Worm (Caenorhabditis elegans): ENCODE results near the gene oxy-4.

oxy-4 gene

ce11 chrIII:5172470-5172869 is 13.9 kb upstream of the oxy-4 start, which contains the start of gene K10D2.5 (continued):
- TF ChIP-seq unc-130 (GFP tag; optimal IDR thresholded peaks at IDR 0.05), result peak; percentile 98
- peak; percentile 85 for TF ChIP-seq mdt-29 (GFP tag; IDR thresholded peaks at IDR 0.05)
- peak; percentile 96 for TF ChIP-seq madf-9 (GFP tag; conservative IDR thresholded peaks at IDR 0.05)
- peak; percentile 97 for TF ChIP-seq tra-1 (GFP tag; IDR thresholded peaks at IDR 0.05)
- TF ChIP-seq attf-4 (tag; optimal IDR thresholded peaks at IDR 0.05), result no peak
- peak; percentile 91 for TF ChIP-seq vab-7 (GFP tag; IDR thresholded peaks at IDR 0.05)
- no peak for TF ChIP-seq ama-1 (optimal IDR thresholded peaks at IDR 0.05)
- peak; percentile 95 for TF ChIP-seq lin-13 (GFP tag; optimal IDR thresholded peaks at IDR 0.05)
- peak; percentile 85 for TF ChIP-seq zfp-3 (GFP tag; conservative IDR thresholded peaks at IDR 0.05)
- TF ChIP-seq ZK546.5 (tag; optimal IDR thresholded peaks at IDR 0.05), result no peak
- no peak for TF ChIP-seq gei-8 (GFP tag; optimal IDR thresholded peaks at IDR 0.05)
- peak; percentile 4 for TF ChIP-seq lir-3 (tag; optimal IDR thresholded peaks at IDR 0.05)
- TF ChIP-seq hif-1 (tag; optimal IDR thresholded peaks at IDR 0.05), result peak in 1 of 2 experiments; percentile 96
- TF ChIP-seq T26A8.4 (GFP tag; IDR thresholded peaks at IDR 0.05), result peak; percentile 80
- no peak for TF ChIP-seq Y5F2A.4 (GFP tag; optimal IDR thresholded peaks at IDR 0.05)
- TF ChIP-seq daf-16 (GFP tag; optimal IDR thresholded peaks at IDR 0.05), result peak in 1 of 2 experiments; percentile 71
- peak; percentile 42 for TF ChIP-seq daf-16 (tag; optimal IDR thresholded peaks at IDR 0.05)
- TF ChIP-seq F10B5.3 (tag; optimal IDR thresholded peaks at IDR 0.05), result no peak
- TF ChIP-seq lin-38 (GFP tag; IDR thresholded peaks at IDR 0.05), result peak; percentile 99
- TF ChIP-seq D1046.2 (GFP tag; IDR thresholded peaks at IDR 0.05), result peak; percentile 95
- peak; percentile 85 for TF ChIP-seq aha-1 (tag)
- TF ChIP-seq php-3 (GFP tag; IDR thresholded peaks at IDR 0.05), result peak; percentile 62
- TF ChIP-seq mxl-2 (GFP tag; conservative IDR thresholded peaks at IDR 0.05), result peak; percentile 83; the same call in 1 of the 2 replicates
- peak; percentile 84 for TF ChIP-seq nhr-11 (tag; optimal IDR thresholded peaks at IDR 0.05)
- TF ChIP-seq lin-39 (tag; optimal IDR thresholded peaks at IDR 0.05), result no peak
- TF ChIP-seq pqm-1 (tag; optimal IDR thresholded peaks at IDR 0.05), result peak; percentile 27
- TF ChIP-seq Y48G9A.11 (GFP tag; IDR thresholded peaks at IDR 0.05), result peak; percentile 93
- TF ChIP-seq F26F4.8 (GFP tag; conservative IDR thresholded peaks at IDR 0.05), result no peak
- TF ChIP-seq dpl-1 (GFP tag; optimal IDR thresholded peaks at IDR 0.05), result peak; percentile 88
- TF ChIP-seq saeg-2 (GFP tag; IDR thresholded peaks at IDR 0.05), result 0 out of 2 replicates have a peak, but pooled peaks have one; percentile 60
- TF ChIP-seq mes-2 (tag; optimal IDR thresholded peaks at IDR 0.05; ENCODE audit: poor library complexity, severe bottlenecking), result peak; percentile 100
- TF ChIP-seq sdz-12 (GFP tag; optimal IDR thresholded peaks at IDR 0.05), result peak; percentile 94
- TF ChIP-seq ztf-11 (tag; optimal IDR thresholded peaks at IDR 0.05), result no peak
- 0 out of 2 replicates have a peak, but pooled peaks have one; percentile 55 for TF ChIP-seq daf-19 (GFP tag; conservative IDR thresholded peaks at IDR 0.05)
- TF ChIP-seq unc-39 (tag; optimal IDR thresholded peaks at IDR 0.05), result no peak
- no peak for TF ChIP-seq zip-11 (GFP tag; IDR thresholded peaks at IDR 0.05)
- TF ChIP-seq zfp-2 (tag; optimal IDR thresholded peaks at IDR 0.05), result peak; percentile 40
- TF ChIP-seq rbr-2 (tag; optimal IDR thresholded peaks at IDR 0.05), result peak; percentile 91
- TF ChIP-seq daf-8 (GFP tag; IDR thresholded peaks at IDR 0.05), result no peak
- TF ChIP-seq ztf-7 (tag; optimal IDR thresholded peaks at IDR 0.05), result no peak
- TF ChIP-seq nhr-10 (tag; optimal IDR thresholded peaks at IDR 0.05), result no peak
- peak; percentile 73 for TF ChIP-seq ctbp-1 (GFP tag; IDR thresholded peaks at IDR 0.05)
- no peak for TF ChIP-seq jun-1 (tag; optimal IDR thresholded peaks at IDR 0.05)
- TF ChIP-seq tag-97 (GFP tag; IDR thresholded peaks at IDR 0.05), result peak; percentile 86; the same call in 1 of the 2 replicates
- peak; percentile 72 to 92 for TF ChIP-seq lsy-2 (tag; optimal IDR thresholded peaks at IDR 0.05)
- TF ChIP-seq hlh-11 (tag; optimal IDR thresholded peaks at IDR 0.05), result peak; percentile 76
- no peak for TF ChIP-seq nhr-48 (tag; optimal IDR thresholded peaks at IDR 0.05)
- no peak for TF ChIP-seq pha-4 (GFP tag; IDR thresholded peaks at IDR 0.05)
- peak; percentile 60 for TF ChIP-seq pha-4 (tag; optimal IDR thresholded peaks at IDR 0.05)
- peak; percentile 55; the same call in 1 of the 2 replicates for TF ChIP-seq lin-29 (GFP tag; IDR thresholded peaks at IDR 0.05)
- no peak for TF ChIP-seq dmd-8 (GFP tag; IDR thresholded peaks at IDR 0.05)
- TF ChIP-seq zag-1 (tag; optimal IDR thresholded peaks at IDR 0.05), result no peak
- peak; percentile 85 for TF ChIP-seq hmg-1.1 (GFP tag; IDR thresholded peaks at IDR 0.05)

All from whole organism, L4 larva.